Worm (Caenorhabditis elegans): ENCODE measurements around the gene pst-2.

DNA sequence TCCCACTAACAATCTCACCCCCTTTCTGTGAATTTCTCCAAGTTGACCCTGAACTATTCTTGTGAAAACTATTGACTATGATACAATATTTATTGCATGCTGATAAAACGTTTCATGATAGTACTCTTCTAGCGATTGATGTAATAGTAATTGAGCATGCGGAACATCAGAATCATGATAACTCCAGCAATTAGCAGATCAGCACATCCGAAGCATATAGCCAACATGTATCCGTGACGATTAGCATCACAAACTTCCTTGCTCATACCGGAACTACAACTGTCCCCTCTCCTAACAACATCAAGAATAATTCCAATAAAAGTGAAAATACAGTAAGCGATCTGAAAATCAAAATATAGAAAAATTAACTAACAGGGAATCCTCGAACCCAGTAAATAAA lies 49.8 kb downstream of the pst-2 start:
- TF ChIP-seq ama-1 (optimal IDR thresholded peaks at IDR 0.05) (no peak), hnd-1 (tag; optimal IDR thresholded peaks at IDR 0.05) (no peak), flt-1 (GFP tag; IDR thresholded peaks at IDR 0.05) (no peak), hmbx-1 (tag; optimal IDR thresholded peaks at IDR 0.05) (no peak), tbx-11 (GFP tag; IDR thresholded peaks at IDR 0.05) (no peak), ceh-13 (GFP tag; optimal IDR thresholded peaks at IDR 0.05) (no peak)

All from whole organism, early embryonic.